Fruit fly (Drosophila melanogaster): ENCODE measurements around the gene CG11964.
A peak's percentile ranks its signal among the peaks of the same experiment; 100 is the strongest.

The CG11964 gene

DNA sequence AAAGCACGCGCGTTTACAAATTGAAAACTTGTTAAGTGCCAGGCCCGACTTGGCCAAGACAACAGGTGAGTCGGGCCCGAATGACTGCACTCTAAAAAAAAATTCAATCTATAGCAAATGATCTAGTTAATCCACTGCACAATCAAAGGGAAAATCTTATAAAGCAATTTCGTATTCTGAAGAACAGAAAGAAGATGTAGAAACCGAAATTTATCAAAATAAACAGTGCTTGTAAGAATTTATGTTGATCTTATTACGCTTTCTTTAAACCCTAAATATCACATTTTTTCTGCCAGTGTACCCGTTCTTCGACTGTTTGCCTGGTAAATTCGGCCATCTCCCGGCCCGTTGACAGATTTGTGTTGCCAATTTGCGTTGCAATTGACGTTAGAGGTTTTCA is 48.1 kb downstream of the CG11964 start (continued):
- TF ChIP-seq Ssrp (tag; optimal IDR thresholded peaks at IDR 0.05) (peak; percentile 52), Dll (GFP tag; IDR thresholded peaks at IDR 0.05; ENCODE audit: partially characterized antibody) (no peak), Dbx (GFP tag; IDR thresholded peaks at IDR 0.05) (no peak), cwo (GFP tag; optimal IDR thresholded peaks at IDR 0.05) (peak; percentile 60), CG13624 (GFP tag; optimal IDR thresholded peaks at IDR 0.05) (peak; percentile 72), maf-S (GFP tag; optimal IDR thresholded peaks at IDR 0.05) (peak; percentile 63), CG8359 (GFP tag; optimal IDR thresholded peaks at IDR 0.05; ENCODE audit: borderline replicate concordance) (no peak), CG30431 (GFP tag; optimal IDR thresholded peaks at IDR 0.05) (no peak), slou (GFP tag; optimal IDR thresholded peaks at IDR 0.05) (no peak), fru (optimal IDR thresholded peaks at IDR 0.05) (no peak), CG16815 (GFP tag; optimal IDR thresholded peaks at IDR 0.05) (peak; percentile 24), Lpt (GFP tag; optimal IDR thresholded peaks at IDR 0.05) (no peak), CG12299 (tag; optimal IDR thresholded peaks at IDR 0.05) (peak; percentile 29), chm (GFP tag; IDR thresholded peaks at IDR 0.05) (no peak), al (GFP tag; IDR thresholded peaks at IDR 0.05) (peak; percentile 56), CG7987 (GFP tag; optimal IDR thresholded peaks at IDR 0.05) (no peak), NfI (GFP tag; optimal IDR thresholded peaks at IDR 0.05) (peak; percentile 72), HmgZ (tag; optimal IDR thresholded peaks at IDR 0.05) (peak; percentile 52), CG7963 (GFP tag; IDR thresholded peaks at IDR 0.05; ENCODE audit: partially characterized antibody) (no peak), pan (optimal IDR thresholded peaks at IDR 0.05) (no peak), pan (GFP tag; optimal IDR thresholded peaks at IDR 0.05 in 1 of 2, IDR thresholded peaks at IDR 0.05 in 1 of 2) (peak in 1 of 2 experiments; percentile 49), Dp (GFP tag; optimal IDR thresholded peaks at IDR 0.05) (no peak), jumu (GFP tag; optimal IDR thresholded peaks at IDR 0.05) (peak; percentile 61), CG42726 (GFP tag; IDR thresholded peaks at IDR 0.05; ENCODE audit: partially characterized antibody) (no peak), gsb (GFP tag; IDR thresholded peaks at IDR 0.05) (no peak; the same call in 1 of the 2 replicates), twi (tag; optimal IDR thresholded peaks at IDR 0.05) (peak; percentile 12), CG31441 (GFP tag; IDR thresholded peaks at IDR 0.05) (peak; percentile 73), D19B (GFP tag; optimal IDR thresholded peaks at IDR 0.05) (no peak), CG13894 (tag; optimal IDR thresholded peaks at IDR 0.05) (no peak), HLH4C (GFP tag; IDR thresholded peaks at IDR 0.05; ENCODE audit: partially characterized antibody) (no peak), ro (GFP tag; IDR thresholded peaks at IDR 0.05) (no peak), Sry-β (GFP tag; optimal IDR thresholded peaks at IDR 0.05) (no peak), E2f1 (GFP tag; IDR thresholded peaks at IDR 0.05) (0 out of 2 replicates have a peak, but pooled peaks have one; percentile 39), Sin3A (optimal IDR thresholded peaks at IDR 0.05) (no peak), CG17829 (tag; optimal IDR thresholded peaks at IDR 0.05) (peak; percentile 61), gro (GFP tag; optimal IDR thresholded peaks at IDR 0.05) (peak; percentile 23), CG13287 (GFP tag; IDR thresholded peaks at IDR 0.05; ENCODE audit: partially characterized antibody) (no peak), CG31365 (tag; optimal IDR thresholded peaks at IDR 0.05) (peak; percentile 18), ac (GFP tag; optimal IDR thresholded peaks at IDR 0.05) (no peak), CG4820 (GFP tag; optimal IDR thresholded peaks at IDR 0.05) (peak; percentile 43), Spps (tag; optimal IDR thresholded peaks at IDR 0.05) (no peak), zen (tag; optimal IDR thresholded peaks at IDR 0.05) (peak; percentile 25), CG6683 (GFP tag; optimal IDR thresholded peaks at IDR 0.05) (no peak), HmgD (GFP tag; optimal IDR thresholded peaks at IDR 0.05) (peak; percentile 16), Lim3 (GFP tag; IDR thresholded peaks at IDR 0.05) (no peak), pfk (GFP tag; optimal IDR thresholded peaks at IDR 0.05) (no peak), tio (GFP tag; optimal IDR thresholded peaks at IDR 0.05) (peak; percentile 48), CG4282 (GFP tag; optimal IDR thresholded peaks at IDR 0.05) (peak; percentile 41), kni (GFP tag; optimal IDR thresholded peaks at IDR 0.05) (peak; percentile 52), Kr (GFP tag; optimal IDR thresholded peaks at IDR 0.05) (no peak), hb (GFP tag; IDR thresholded peaks at IDR 0.05; ENCODE audit: partially characterized antibody) (no peak), Usf (GFP tag; optimal IDR thresholded peaks at IDR 0.05) (no peak)

Data from whole organism, embryonic.